Fruit fly (Drosophila melanogaster): Measurements from ENCODE around the gene COX7AL.

The COX7AL gene

dm6 chr3R:8343251-8343744, at the start of gene COX7AL, which contains the start of gene PNKP:
COX7AL (plus strand) TSS chr3R:8343669.
PNKP (minus strand) TSS chr3R:8343516.
- TF ChIP-seq CG17801 (GFP tag; optimal IDR thresholded peaks at IDR 0.05; ENCODE audit: partially characterized antibody), result no peak

dm6 chr3R:8300928-8301752, 42.3 kb upstream of the COX7AL start, which contains the start of the genes CG9626 and mRpL1:
CG9626 (minus strand) TSS chr3R:8300978.
mRpL1 (plus strand) TSS chr3R:8301440.
- TF ChIP-seq CG17801 (GFP tag; optimal IDR thresholded peaks at IDR 0.05; ENCODE audit: partially characterized antibody), result no peak

dm6 chr3R:8303848-8304247, 39.6 kb upstream of the COX7AL start, which contains the start of gene nac:
nac (minus strand) TSS chr3R:8304023.
- TF ChIP-seq CG17801 (GFP tag; optimal IDR thresholded peaks at IDR 0.05; ENCODE audit: partially characterized antibody), result no peak

dm6 chr3R:8305110-8305509, 38.4 kb upstream of the COX7AL start, which contains the start of gene Sgt1:
Sgt1 (minus strand) TSS chr3R:8305274.
- peak; percentile 37 for TF ChIP-seq CG17801 (GFP tag; optimal IDR thresholded peaks at IDR 0.05; ENCODE audit: partially characterized antibody)

dm6 chr3R:8306188-8306926, 37.1 kb upstream of the COX7AL start:
- no peak for TF ChIP-seq CG17801 (GFP tag; optimal IDR thresholded peaks at IDR 0.05; ENCODE audit: partially characterized antibody)

dm6 chr3R:8306927-8307261, 36.6 kb upstream of the COX7AL start:
- TF ChIP-seq CG17801 (GFP tag; optimal IDR thresholded peaks at IDR 0.05; ENCODE audit: partially characterized antibody), result no peak

dm6 chr3R:8307283-8307682, 36.2 kb upstream of the COX7AL start:
- no peak for TF ChIP-seq CG17801 (GFP tag; optimal IDR thresholded peaks at IDR 0.05; ENCODE audit: partially characterized antibody)

dm6 chr3R:8308515-8308959, 34.9 kb upstream of the COX7AL start, which contains the start of gene tex:
tex (minus strand) TSS chr3R:8308645.
- no peak for TF ChIP-seq CG17801 (GFP tag; optimal IDR thresholded peaks at IDR 0.05; ENCODE audit: partially characterized antibody)

- no peak for TF ChIP-seq CG17801 (GFP tag; optimal IDR thresholded peaks at IDR 0.05; ENCODE audit: partially characterized antibody)
Measured at dm6 chr3R:8310678-8311077, 32.8 kb upstream of the COX7AL start, which contains the start of gene CG11693. CG11693 (minus strand) TSS chr3R:8310778.

- TF ChIP-seq CG17801 (GFP tag; optimal IDR thresholded peaks at IDR 0.05; ENCODE audit: partially characterized antibody), result no peak
Measured at dm6 chr3R:8312037-8312436, 31.4 kb upstream of the COX7AL start, which contains the start of the genes CG11694 and CG11698. CG11694 (minus strand) TSS chr3R:8312137. CG11698 (plus strand) TSS chr3R:8312188.

dm6 chr3R:8313038-8313437, 30.4 kb upstream of the COX7AL start, which contains the start of gene CG7483:
CG7483 (plus strand) TSS chr3R:8313208.
- TF ChIP-seq CG17801 (GFP tag; optimal IDR thresholded peaks at IDR 0.05; ENCODE audit: partially characterized antibody), result peak; percentile 58

- no peak for TF ChIP-seq CG17801 (GFP tag; optimal IDR thresholded peaks at IDR 0.05; ENCODE audit: partially characterized antibody)
Measured at dm6 chr3R:8316344-8317105, 26.9 kb upstream of the COX7AL start, which contains the start of gene Coq2. Coq2 (minus strand) TSS chr3R:8316543.

dm6 chr3R:8317215-8317614, 26.3 kb upstream of the COX7AL start, which contains the start of gene Ctr1B:
Ctr1B (plus strand) TSS chr3R:8317612.
- TF ChIP-seq CG17801 (GFP tag; optimal IDR thresholded peaks at IDR 0.05; ENCODE audit: partially characterized antibody), result no peak

dm6 chr3R:8317709-8318335, 25.6 kb upstream of the COX7AL start:
- no peak for TF ChIP-seq CG17801 (GFP tag; optimal IDR thresholded peaks at IDR 0.05; ENCODE audit: partially characterized antibody)

Data from ovary, adult (tissue).